Fruit fly (Drosophila melanogaster) whole organism, adult: ENCODE results near the gene Rrp45.

ENCODE experiments used
- CG7045 ChIP-seq: fragments of 200-800 bp; sonication (Bioruptor generic); optimal IDR thresholded peaks from 2 replicates; lab custom pipeline; 2017; ENCODE audit warnings: missing biosample characterization, mild to moderate bottlenecking, missing genetic modification characterization
- Hr96 ChIP-seq: fragments of 200-800 bp; sonication (Bioruptor generic); optimal IDR thresholded peaks from 2 replicates; lab custom pipeline; 2016; ENCODE audit warnings: missing biosample characterization, missing genetic modification characterization
- cic ChIP-seq: fragments of 200-800 bp; sonication (Bioruptor generic); optimal IDR thresholded peaks from 2 replicates; lab custom pipeline; 2017; ENCODE audit warnings: missing biosample characterization, mild to moderate bottlenecking, missing genetic modification characterization, moderate library complexity
- pad ChIP-seq: fragments of 200-800 bp; sonication (Bioruptor generic); optimal IDR thresholded peaks from 3 replicates; lab custom pipeline; 2017; ENCODE audit warnings: missing biosample characterization, missing genetic modification characterization, mild to moderate bottlenecking, moderate library complexity, missing genetic modification reagents

- TF ChIP-seq pad (GFP tag; lab: Kevin White, UChicago) (peak; percentile 56), cic (GFP tag; lab: Kevin White, UChicago) (peak; percentile 22), Hr96 (GFP tag; lab: Kevin White, UChicago) (peak; percentile 92), CG7045 (no peak)
Measured at dm6 chrX:16751579-16752156, 39.4 kb downstream of the Rrp45 start, which contains the start of gene goe.
